Fruit fly (Drosophila melanogaster): ENCODE data around the gene GXIVsPLA2.

GXIVsPLA2 gene

dm6 chr3L:16001164-16001679, 46.3 kb downstream of the GXIVsPLA2 start:
- no peak for TF ChIP-seq pan (optimal IDR thresholded peaks at IDR 0.05)
- TF ChIP-seq HLH106 (tag; optimal IDR thresholded peaks at IDR 0.05): peak; percentile 62
- TF ChIP-seq dsf (GFP tag; optimal IDR thresholded peaks at IDR 0.05; ENCODE audit: borderline replicate concordance): no peak
- peak; percentile 66 for TF ChIP-seq br (GFP tag; optimal IDR thresholded peaks at IDR 0.05)
- TF ChIP-seq brk (GFP tag; optimal IDR thresholded peaks at IDR 0.05): peak; percentile 42
- peak; percentile 54 for TF ChIP-seq Sp1 (GFP tag; optimal IDR thresholded peaks at IDR 0.05)
- no peak for TF ChIP-seq Dif (GFP tag; optimal IDR thresholded peaks at IDR 0.05; ENCODE audit: partially characterized antibody)
- TF ChIP-seq CG9705 (GFP tag; optimal IDR thresholded peaks at IDR 0.05): no peak
- no peak for TF ChIP-seq Dfd (GFP tag; optimal IDR thresholded peaks at IDR 0.05)
- peak; percentile 30 for TF ChIP-seq woc (GFP tag; optimal IDR thresholded peaks at IDR 0.05)
- TF ChIP-seq Jra (GFP tag; optimal IDR thresholded peaks at IDR 0.05): peak; percentile 34
- no peak for TF ChIP-seq Hr78 (GFP tag; optimal IDR thresholded peaks at IDR 0.05)
- TF ChIP-seq usp (GFP tag; optimal IDR thresholded peaks at IDR 0.05): no peak
- TF ChIP-seq CG32264 (GFP tag; optimal IDR thresholded peaks at IDR 0.05): peak; percentile 6
- TF ChIP-seq tai (GFP tag; optimal IDR thresholded peaks at IDR 0.05): no peak
- TF ChIP-seq Abd-B (GFP tag; optimal IDR thresholded peaks at IDR 0.05): no peak
- no peak for TF ChIP-seq CrebA (GFP tag; optimal IDR thresholded peaks at IDR 0.05; ENCODE audit: borderline replicate concordance)
- peak; percentile 70 for TF ChIP-seq fru (GFP tag; optimal IDR thresholded peaks at IDR 0.05)
- no peak for TF ChIP-seq Hr83 (GFP tag; optimal IDR thresholded peaks at IDR 0.05; ENCODE audit: poor library complexity, severe bottlenecking)
- TF ChIP-seq OdsH (GFP tag; optimal IDR thresholded peaks at IDR 0.05): peak; percentile 79
- TF ChIP-seq sage (GFP tag; optimal IDR thresholded peaks at IDR 0.05): no peak
- TF ChIP-seq N (GFP tag; optimal IDR thresholded peaks at IDR 0.05): no peak
- TF ChIP-seq dmrt93B (GFP tag; optimal IDR thresholded peaks at IDR 0.05): no peak
- peak in 1 of 2 experiments; percentile 68 for TF ChIP-seq foxo (GFP tag; optimal IDR thresholded peaks at IDR 0.05)
- peak; percentile 47 for TF ChIP-seq Hnf4 (GFP tag; optimal IDR thresholded peaks at IDR 0.05)
- no peak for TF ChIP-seq Myc (optimal IDR thresholded peaks at IDR 0.05)
- TF ChIP-seq rgr (GFP tag; optimal IDR thresholded peaks at IDR 0.05): peak; percentile 66
- TF ChIP-seq Vsx2 (GFP tag; optimal IDR thresholded peaks at IDR 0.05; ENCODE audit: partially characterized antibody): no peak
- no peak for TF ChIP-seq Mio (GFP tag; optimal IDR thresholded peaks at IDR 0.05)
- no peak for TF ChIP-seq Rel (GFP tag; optimal IDR thresholded peaks at IDR 0.05)
- TF ChIP-seq Rel (tag; optimal IDR thresholded peaks at IDR 0.05): peak; percentile 58
- no peak for TF ChIP-seq jim (GFP tag; optimal IDR thresholded peaks at IDR 0.05)
- no peak for TF ChIP-seq lola (GFP tag; optimal IDR thresholded peaks at IDR 0.05)
- TF ChIP-seq GATAd (GFP tag; optimal IDR thresholded peaks at IDR 0.05): no peak
- peak; percentile 55 for TF ChIP-seq sv (GFP tag; optimal IDR thresholded peaks at IDR 0.05)
- peak; percentile 38 for TF ChIP-seq psq (GFP tag; optimal IDR thresholded peaks at IDR 0.05)
- TF ChIP-seq h (GFP tag; optimal IDR thresholded peaks at IDR 0.05): peak; percentile 76
- TF ChIP-seq dl (GFP tag; optimal IDR thresholded peaks at IDR 0.05; ENCODE audit: insufficient read depth in 1 of 2, partially characterized antibody in 2 of 2): no peak
- TF ChIP-seq ey (GFP tag; optimal IDR thresholded peaks at IDR 0.05): peak; percentile 77

- TF ChIP-seq h (GFP tag; optimal IDR thresholded peaks at IDR 0.05): no peak
- TF ChIP-seq sage (GFP tag; optimal IDR thresholded peaks at IDR 0.05): no peak
- TF ChIP-seq fru (GFP tag; optimal IDR thresholded peaks at IDR 0.05): peak; percentile 34
- no peak for TF ChIP-seq Hnf4 (GFP tag; optimal IDR thresholded peaks at IDR 0.05)
- TF ChIP-seq N (GFP tag; optimal IDR thresholded peaks at IDR 0.05): no peak
- no peak for TF ChIP-seq OdsH (GFP tag; optimal IDR thresholded peaks at IDR 0.05)
- no peak for TF ChIP-seq Sp1 (GFP tag; optimal IDR thresholded peaks at IDR 0.05)
- TF ChIP-seq Myc (optimal IDR thresholded peaks at IDR 0.05): no peak
- no peak for TF ChIP-seq Hr78 (GFP tag; optimal IDR thresholded peaks at IDR 0.05)
- TF ChIP-seq Mio (GFP tag; optimal IDR thresholded peaks at IDR 0.05): no peak
- peak; percentile 12 for TF ChIP-seq psq (GFP tag; optimal IDR thresholded peaks at IDR 0.05)
- peak; percentile 11 for TF ChIP-seq CrebA (GFP tag; optimal IDR thresholded peaks at IDR 0.05; ENCODE audit: borderline replicate concordance)
Measured at dm6 chr3L:16002116-16002716, 47.3 kb downstream of the GXIVsPLA2 start.
